Fruit fly (Drosophila melanogaster) whole organism, embryonic: ENCODE results near the gene 14-3-3epsilon.
A peak's percentile ranks its signal among the peaks of the same experiment; 100 is the strongest.

ENCODE experiments used
- Ada2b ChIP-seq: fragments of 200-800 bp; sonication (Bioruptor generic); IDR thresholded peaks from 2 replicates; pipeline ENCODE4 v1.3.6; 2022; ENCODE audit warnings: missing biosample characterization, missing genetic modification characterization
- B-H2 ChIP-seq: fragments of 200-800 bp; sonication (Bioruptor generic); optimal IDR thresholded peaks from 2 replicates; lab custom pipeline; 2018; ENCODE audit warnings: missing biosample characterization, mild to moderate bottlenecking, missing genetic modification characterization
- Bgb ChIP-seq: fragments of 200-800 bp; sonication (Bioruptor generic); IDR thresholded peaks from 2 replicates; pipeline ENCODE4 v1.3.6; 2022; ENCODE audit warnings: missing biosample characterization, missing genetic modification characterization; ENCODE audit not compliant: partially characterized antibody
- C15 ChIP-seq: fragments of 200-800 bp; sonication (Bioruptor generic); IDR thresholded peaks from 3 replicates; pipeline ENCODE4 v1.3.6; 2022; ENCODE audit warnings: missing biosample characterization, missing genetic modification characterization
- CG10543 ChIP-seq: fragments of 200-800 bp; sonication (Bioruptor generic); optimal IDR thresholded peaks from 3 replicates; lab custom pipeline; 2017; ENCODE audit warnings: missing biosample characterization, mild to moderate bottlenecking, missing genetic modification characterization, moderate library complexity
- CG12299 ChIP-seq: fragments of 200-800 bp; sonication (Bioruptor generic); optimal IDR thresholded peaks from 2 replicates; lab custom pipeline; 2018; ENCODE audit warnings: missing biosample characterization, mild to moderate bottlenecking, missing genetic modification characterization
- CG12391 ChIP-seq: fragments of 200-800 bp; sonication (Bioruptor generic); optimal IDR thresholded peaks from 3 replicates; lab custom pipeline; 2018; ENCODE audit warnings: missing biosample characterization, mild to moderate bottlenecking, missing genetic modification characterization, moderate library complexity
- CG13123 ChIP-seq: fragments of 200-800 bp; sonication (Bioruptor generic); optimal IDR thresholded peaks from 2 replicates; lab custom pipeline; 2016; ENCODE audit warnings: missing biosample characterization, missing genetic modification characterization
- CG17328 ChIP-seq: fragments of 200-800 bp; sonication (Bioruptor generic); IDR thresholded peaks from 2 replicates; pipeline ENCODE4 v1.3.6; 2022; ENCODE audit warnings: missing biosample characterization, missing genetic modification characterization
- CG1832 ChIP-seq: fragments of 200-800 bp; sonication (Bioruptor generic); optimal IDR thresholded peaks from 2 replicates; lab custom pipeline; 2017; ENCODE audit warnings: missing biosample characterization, mild to moderate bottlenecking, missing genetic modification characterization, inconsistent platforms
- CG3281 ChIP-seq: fragments of 200-800 bp; sonication (Bioruptor generic); optimal IDR thresholded peaks from 3 replicates; lab custom pipeline; 2017; ENCODE audit warnings: missing biosample characterization, mild to moderate bottlenecking, missing genetic modification characterization
- CG6272 ChIP-seq: fragments of 200-800 bp; sonication (Bioruptor generic); IDR thresholded peaks from 2 replicates; pipeline ENCODE4 v1.3.6; 2022; ENCODE audit warnings: missing biosample characterization, missing genetic modification characterization
- CG6854 ChIP-seq: fragments of 200-800 bp; sonication (Bioruptor generic); optimal IDR thresholded peaks from 3 replicates; lab custom pipeline; 2017; ENCODE audit warnings: missing biosample characterization, mild to moderate bottlenecking, missing genetic modification characterization
- CG7786 ChIP-seq: fragments of 200-800 bp; sonication (Bioruptor generic); optimal IDR thresholded peaks from 2 replicates; lab custom pipeline; 2016; ENCODE audit warnings: missing biosample characterization, missing genetic modification characterization
- CG8478 ChIP-seq: fragments of >200 bp; optimal IDR thresholded peaks from 2 replicates; lab custom pipeline; 2018
- CG9876 ChIP-seq: fragments of 200-800 bp; sonication (Bioruptor generic); optimal IDR thresholded peaks from 2 replicates; lab custom pipeline; 2016; ENCODE audit warnings: missing biosample characterization, missing genetic modification characterization
- CkIIα-i1 ChIP-seq: fragments of 200-800 bp; sonication (Bioruptor generic); IDR thresholded peaks from 2 replicates; pipeline ENCODE4 v1.3.6; 2022; ENCODE audit warnings: missing biosample characterization, missing genetic modification characterization
- Elba2 ChIP-seq: fragments of 200-800 bp; sonication (Bioruptor generic); optimal IDR thresholded peaks from 3 replicates; lab custom pipeline; 2016; ENCODE audit warnings: missing biosample characterization, missing genetic modification characterization
- H15 ChIP-seq: fragments of 200-800 bp; sonication (Bioruptor generic); IDR thresholded peaks from 3 replicates; pipeline ENCODE4 v1.3.6; 2022; ENCODE audit warnings: missing biosample characterization, missing genetic modification characterization
- HLH3B ChIP-seq: fragments of 200-800 bp; sonication (Bioruptor generic); IDR thresholded peaks from 2 replicates; pipeline ENCODE4 v1.3.6; 2022; ENCODE audit warnings: missing biosample characterization, missing genetic modification characterization
- Hr39 ChIP-seq: fragments of >200 bp; optimal IDR thresholded peaks from 2 replicates; lab custom pipeline; 2017
- Lim3 ChIP-seq: fragments of 200-800 bp; sonication (Bioruptor generic); IDR thresholded peaks from 2 replicates; pipeline ENCODE4 v1.3.6; 2022; ENCODE audit warnings: missing biosample characterization, missing genetic modification characterization
- Med ChIP-seq: fragments of 200-800 bp; sonication (Bioruptor generic); peaks from one replicate; lab custom pipeline; 2016; ENCODE audit warnings: missing biosample characterization, missing genetic modification characterization, mild to moderate bottlenecking, inconsistent platforms, moderate library complexity
- NC2α ChIP-seq: fragments of 200-800 bp; sonication (Bioruptor generic); optimal IDR thresholded peaks from 2 replicates; lab custom pipeline; 2016; ENCODE audit warnings: missing biosample characterization, missing genetic modification characterization
- Ptx1 ChIP-seq: fragments of 200-800 bp; sonication (Bioruptor generic); IDR thresholded peaks from 2 replicates; pipeline ENCODE4 v1.3.6; 2022; ENCODE audit warnings: missing biosample characterization, missing genetic modification characterization
- Sin3A ChIP-seq: fragments of >200 bp; optimal IDR thresholded peaks from 2 replicates; lab custom pipeline; 2018
- Sox100B ChIP-seq: fragments of 200-800 bp; sonication (Bioruptor generic); optimal IDR thresholded peaks from 3 replicates; lab custom pipeline; 2018; ENCODE audit warnings: missing biosample characterization, mild to moderate bottlenecking, missing genetic modification characterization
- YL-1 ChIP-seq: fragments of 200-800 bp; sonication (Bioruptor generic); optimal IDR thresholded peaks from 3 replicates; lab custom pipeline; 2017; ENCODE audit warnings: missing biosample characterization, mild to moderate bottlenecking, missing genetic modification characterization
- bcd ChIP-seq: fragments of 200-800 bp; sonication (Bioruptor generic); optimal IDR thresholded peaks from 2 replicates; lab custom pipeline; 2017; ENCODE audit warnings: missing biosample characterization, mild to moderate bottlenecking, missing genetic modification characterization
- btn ChIP-seq: fragments of 200-800 bp; sonication (Bioruptor generic); optimal IDR thresholded peaks from 2 replicates; lab custom pipeline; 2016; ENCODE audit warnings: missing biosample characterization, missing genetic modification characterization
- chinmo ChIP-seq: fragments of 200-800 bp; sonication (Bioruptor generic); IDR thresholded peaks from 4 replicates; pipeline ENCODE4 v1.3.6; 2022; ENCODE audit warnings: missing biosample characterization, missing genetic modification characterization; ENCODE audit not compliant: partially characterized antibody
- crp ChIP-seq, 2 experiments: fragments of 200-800 bp; sonication (Bioruptor generic); optimal IDR thresholded peaks; 2 replicates in 1 of 2; 3 replicates in 1 of 2; lab custom pipeline; 2017; ENCODE audit warnings: missing biosample characterization in 2 of 2, missing genetic modification characterization in 2 of 2, mild to moderate bottlenecking in 1 of 2, moderate library complexity in 1 of 2
- danr ChIP-seq: fragments of 200-800 bp; sonication (Bioruptor generic); IDR thresholded peaks from 2 replicates; pipeline ENCODE4 v1.3.6; 2022; ENCODE audit warnings: missing biosample characterization, missing genetic modification characterization
- dati ChIP-seq: fragments of 200-800 bp; sonication (Bioruptor generic); IDR thresholded peaks from 2 replicates; pipeline ENCODE4 v1.3.6; 2022; ENCODE audit warnings: missing biosample characterization, missing genetic modification characterization
- fru ChIP-seq: fragments of >200 bp; optimal IDR thresholded peaks from 2 replicates; lab custom pipeline; 2017
- gt ChIP-seq: fragments of 200-800 bp; sonication (Bioruptor generic); IDR thresholded peaks from 2 replicates; pipeline ENCODE4 v1.3.6; 2022; ENCODE audit warnings: missing biosample characterization, missing genetic modification characterization
- hth ChIP-seq: fragments of >200 bp; optimal IDR thresholded peaks from 2 replicates; lab custom pipeline; 2017; ENCODE audit warnings: inconsistent platforms
- nau ChIP-seq: fragments of 200-800 bp; sonication (Bioruptor generic); optimal IDR thresholded peaks from 3 replicates; lab custom pipeline; 2017; ENCODE audit warnings: missing biosample characterization, mild to moderate bottlenecking, missing genetic modification characterization, missing genetic modification reagents
- nerfin-1 ChIP-seq: fragments of 200-800 bp; sonication (Bioruptor generic); optimal IDR thresholded peaks from 3 replicates; lab custom pipeline; 2019; ENCODE audit warnings: missing biosample characterization, mild to moderate bottlenecking, missing genetic modification characterization, moderate library complexity
- pan ChIP-seq, 4 experiments: fragments of >200 bp in 3 of 4; fragments of 200-800 bp in 1 of 4; sonication (Bioruptor generic) in 1 of 4; optimal IDR thresholded peaks in 3 of 4; IDR thresholded peaks in 1 of 4; 2 replicates each; pipeline versions ENCODE4 v1.3.6 to Lab custom; 2017 to 2022; ENCODE audit warnings: missing biosample characterization in 2 of 4, missing genetic modification characterization in 2 of 4, mixed read lengths in 1 of 4
- pros ChIP-seq: fragments of 200-800 bp; sonication (Bioruptor generic); optimal IDR thresholded peaks from 3 replicates; lab custom pipeline; 2019; ENCODE audit warnings: missing biosample characterization, mild to moderate bottlenecking, missing genetic modification characterization, moderate library complexity
- pum ChIP-seq: fragments of 200-800 bp; sonication (Bioruptor generic); optimal IDR thresholded peaks from 2 replicates; lab custom pipeline; 2016; ENCODE audit warnings: missing biosample characterization, missing genetic modification characterization
- ranshi ChIP-seq: fragments of 200-800 bp; sonication (Bioruptor generic); IDR thresholded peaks from 2 replicates; pipeline ENCODE4 v1.3.6; 2022; ENCODE audit warnings: missing biosample characterization, missing genetic modification characterization
- run ChIP-seq: fragments of 200-800 bp; sonication (Bioruptor generic); optimal IDR thresholded peaks from 3 replicates; lab custom pipeline; 2018; ENCODE audit warnings: missing biosample characterization, mild to moderate bottlenecking, missing genetic modification characterization
- sd ChIP-seq: fragments of 200-800 bp; sonication (Bioruptor generic); optimal IDR thresholded peaks from 3 replicates; lab custom pipeline; 2018; ENCODE audit warnings: missing biosample characterization, mild to moderate bottlenecking, missing genetic modification characterization, moderate library complexity
- trem ChIP-seq: fragments of 200-800 bp; optimal IDR thresholded peaks from 3 replicates; lab custom pipeline; 2019; ENCODE audit warnings: missing biosample characterization, mild to moderate bottlenecking, missing genetic modification characterization, moderate library complexity
- yki ChIP-seq: fragments of >200 bp; optimal IDR thresholded peaks from 3 replicates; lab custom pipeline; 2018
- z ChIP-seq: fragments of 200-800 bp; sonication (Bioruptor generic); IDR thresholded peaks from 3 replicates; pipeline ENCODE4 v1.3.6; 2022; ENCODE audit warnings: missing biosample characterization, missing genetic modification characterization

Gene 14-3-3epsilon

dm6 chr3R:18297444-18298297, 55.3 kb downstream of the 14-3-3epsilon start (continued):
- TF ChIP-seq CG9876 (GFP tag; lab: Kevin White, UChicago) (no peak), yki (lab: Kevin White, UChicago) (no peak), ranshi (GFP tag; lab: Robert Waterston, UW) (0 out of 2 replicates have a peak, but pooled peaks have one; percentile 34), Med (peak; percentile 70), Sox100B (GFP tag; lab: Kevin White, UChicago) (no peak), Ada2b (GFP tag; lab: Robert Waterston, UW) (no peak), hth (no peak), C15 (GFP tag; lab: Robert Waterston, UW) (no peak), H15 (0 out of 3 replicates have a peak, but pooled peaks have one; percentile 36)
- TF ChIP-seq, all 482 proteins: peak for 58

dm6 chr3R:18298298-18298899, 56.1 kb downstream of the 14-3-3epsilon start:
- TF ChIP-seq CG3281 (GFP tag; lab: Kevin White, UChicago) (peak; percentile 8), Elba2 (no peak), dati (GFP tag; lab: Robert Waterston, UW) (no peak), CG13123 (GFP tag; lab: Kevin White, UChicago) (no peak), danr (no peak), pros (peak; percentile 81), CG9876 (GFP tag; lab: Kevin White, UChicago) (no peak), Hr39 (no peak), nerfin-1 (tag; lab: Kevin White, UChicago) (peak; percentile 95), gt (GFP tag; lab: Robert Waterston, UW) (no peak), HLH3B (GFP tag; lab: Robert Waterston, UW) (no peak; the same call in 1 of the 2 replicates), CG6272 (GFP tag; lab: Robert Waterston, UW) (no peak), run (tag; lab: Kevin White, UChicago) (peak; percentile 31), YL-1 (no peak), Lim3 (GFP tag; lab: Robert Waterston, UW) (no peak), CG1832 (GFP tag; lab: Kevin White, UChicago) (no peak), CG7786 (no peak), bcd (peak; percentile 38), CG10543 (peak; percentile 59), CG12391 (tag; lab: Kevin White, UChicago) (no peak), nau (GFP tag; lab: Kevin White, UChicago) (no peak), pan (optimal IDR thresholded peaks at IDR 0.05; lab: Kevin White, UChicago) (no peak), pan (GFP tag; optimal IDR thresholded peaks at IDR 0.05 in 1 of 2, IDR thresholded peaks at IDR 0.05 in 1 of 2) (peak in 1 of 2 experiments; percentile 17), btn (no peak), CG17328 (GFP tag; lab: Robert Waterston, UW) (peak; percentile 44; the same call in 1 of the 2 replicates), NC2α (GFP tag; lab: Kevin White, UChicago) (no peak), Ptx1 (GFP tag; lab: Robert Waterston, UW) (0 out of 2 replicates have a peak, but pooled peaks have one; percentile 23), chinmo (GFP tag; lab: Robert Waterston, UW) (peak; percentile 60; the same call in 2 of the 4 replicates), CG6854 (GFP tag; lab: Kevin White, UChicago) (peak; percentile 42), trem (tag; lab: Kevin White, UChicago) (no peak), Sin3A (no peak), Ada2b (GFP tag; lab: Robert Waterston, UW) (no peak), Bgb (GFP tag; lab: Robert Waterston, UW) (peak; percentile 28; the same call in 1 of the 2 replicates), z (peak; percentile 74; the same call in 2 of the 3 replicates), fru (lab: Kevin White, UChicago) (no peak), CkIIα-i1 (GFP tag; lab: Robert Waterston, UW) (no peak), crp (GFP tag; optimal IDR thresholded peaks at IDR 0.05; lab: Kevin White, UChicago) (no peak), pum (GFP tag; lab: Kevin White, UChicago) (no peak), sd (tag; lab: Kevin White, UChicago) (peak; percentile 72), B-H2 (GFP tag; lab: Kevin White, UChicago) (peak; percentile 53), CG8478 (lab: Kevin White, UChicago) (peak; percentile 12), CG12299 (tag; lab: Kevin White, UChicago) (no peak)
